Worm (Caenorhabditis elegans) whole organism, L4/young adult: ENCODE data around the gene R03G8.3.

Source experiments
- W03F9.2 ChIP-seq: fragments of 150-350 bp; optimal IDR thresholded peaks from 2 replicates; lab custom pipeline; 2014; ENCODE audit warnings: missing biosample characterization, missing genetic modification characterization
- him-1 ChIP-seq: sonication (generic microtip); optimal IDR thresholded peaks from 2 replicates; lab custom pipeline; 2016; ENCODE audit warnings: missing genotype, missing genetic modification reagents, missing genetic modification characterization, missing compliant biosample characterization

ce11 chrX:13059984-13060383 lies 30.8 kb upstream of the R03G8.3 start:
- TF ChIP-seq W03F9.2 (tag; lab: Kevin White, UChicago) (no peak), him-1 (tag; lab: Kevin White, UChicago) (no peak)
